Fruit fly (Drosophila melanogaster) whole organism, prepupa: Measurements from ENCODE around the gene CG43245.
A peak's percentile ranks its signal among the peaks of the same experiment; 100 is the strongest.

ENCODE experiments used
- Blimp-1 ChIP-seq: fragments of 200-800 bp; sonication (Bioruptor generic); optimal IDR thresholded peaks from 3 replicates; lab custom pipeline; 2017; ENCODE audit warnings: missing biosample characterization, missing genetic modification characterization, mild to moderate bottlenecking, moderate library complexity, missing genetic modification reagents
- CG10631 ChIP-seq: fragments of 200-800 bp; sonication (Bioruptor generic); optimal IDR thresholded peaks from 2 replicates; lab custom pipeline; 2016; ENCODE audit warnings: missing biosample characterization, missing genetic modification characterization
- CG10669 ChIP-seq: fragments of 200-800 bp; sonication (Bioruptor generic); optimal IDR thresholded peaks from 3 replicates; lab custom pipeline; 2018; ENCODE audit warnings: missing biosample characterization, mild to moderate bottlenecking, missing genetic modification characterization, moderate library complexity
- CG11762 ChIP-seq: fragments of 200-800 bp; sonication (Bioruptor generic); optimal IDR thresholded peaks from 3 replicates; lab custom pipeline; 2016; ENCODE audit warnings: missing biosample characterization, missing genetic modification characterization; ENCODE audit not compliant: insufficient read depth
- CG11902 ChIP-seq: fragments of 200-800 bp; sonication (Bioruptor generic); optimal IDR thresholded peaks from 3 replicates; lab custom pipeline; 2016; ENCODE audit warnings: missing biosample characterization, missing genetic modification characterization
- CG15336 ChIP-seq: fragments of 200-800 bp; sonication (Bioruptor generic); IDR thresholded peaks from 2 replicates; pipeline ENCODE4 v1.3.6; 2022; ENCODE audit warnings: missing biosample characterization, missing genetic modification characterization
- CG16779 ChIP-seq: fragments of 200-800 bp; sonication (Bioruptor generic); optimal IDR thresholded peaks from 3 replicates; lab custom pipeline; 2017; ENCODE audit warnings: missing biosample characterization, mild to moderate bottlenecking, missing genetic modification characterization
- CG31627 ChIP-seq: fragments of 200-800 bp; sonication (Bioruptor generic); optimal IDR thresholded peaks from 3 replicates; lab custom pipeline; 2016; ENCODE audit warnings: missing biosample characterization, missing genetic modification characterization
- CG34406 ChIP-seq: fragments of 200-800 bp; sonication (Bioruptor generic); optimal IDR thresholded peaks from 3 replicates; lab custom pipeline; 2016; ENCODE audit warnings: missing biosample characterization, missing genetic modification characterization
- CG4318 ChIP-seq: fragments of 200-800 bp; sonication (Bioruptor generic); optimal IDR thresholded peaks from 3 replicates; lab custom pipeline; 2017; ENCODE audit warnings: missing biosample characterization, mild to moderate bottlenecking, missing genetic modification characterization
- CG6854 ChIP-seq: fragments of 200-800 bp; sonication (Bioruptor generic); optimal IDR thresholded peaks from 2 replicates; lab custom pipeline; 2017; ENCODE audit warnings: missing biosample characterization, mild to moderate bottlenecking, missing genetic modification characterization
- CG7368 ChIP-seq: fragments of 200-800 bp; sonication (Bioruptor generic); optimal IDR thresholded peaks from 3 replicates; lab custom pipeline; 2016; ENCODE audit warnings: missing biosample characterization, missing genetic modification characterization
- CG8319 ChIP-seq: fragments of 200-800 bp; sonication (Bioruptor generic); optimal IDR thresholded peaks from 3 replicates; lab custom pipeline; 2016; ENCODE audit warnings: missing biosample characterization, missing genetic modification characterization
- CG8632 ChIP-seq: fragments of 200-800 bp; sonication (Bioruptor generic); optimal IDR thresholded peaks from 3 replicates; lab custom pipeline; 2016; ENCODE audit warnings: missing biosample characterization, missing genetic modification characterization
- CG9139 ChIP-seq: fragments of 200-800 bp; sonication (Bioruptor generic); optimal IDR thresholded peaks from 3 replicates; lab custom pipeline; 2017; ENCODE audit warnings: missing biosample characterization, mild to moderate bottlenecking, missing genetic modification characterization
- Eip78C ChIP-seq: fragments of 200-800 bp; sonication (Bioruptor generic); peaks from one replicate; lab custom pipeline; 2016; ENCODE audit warnings: missing biosample characterization, missing genetic modification characterization
- Eip93F ChIP-seq: fragments of 200-800 bp; sonication (Bioruptor generic); optimal IDR thresholded peaks from 2 replicates; lab custom pipeline; 2016; ENCODE audit warnings: missing biosample characterization, mild to moderate bottlenecking, missing genetic modification characterization
- Ets21C ChIP-seq: fragments of 200-800 bp; sonication (Bioruptor generic); optimal IDR thresholded peaks from 3 replicates; lab custom pipeline; 2016; ENCODE audit warnings: missing biosample characterization, missing genetic modification characterization
- Gug ChIP-seq: fragments of 200-800 bp; sonication (Bioruptor generic); IDR thresholded peaks from 2 replicates; pipeline ENCODE4 v1.3.6; 2022; ENCODE audit warnings: missing biosample characterization, missing genetic modification characterization
- Hr38 ChIP-seq: sonication (Bioruptor generic); optimal IDR thresholded peaks from 2 replicates; lab custom pipeline; 2016; ENCODE audit warnings: missing biosample characterization, missing genetic modification characterization
- Hr39 ChIP-seq: fragments of 200-800 bp; sonication (Bioruptor generic); optimal IDR thresholded peaks from 2 replicates; lab custom pipeline; 2016; ENCODE audit warnings: missing biosample characterization, missing genetic modification characterization
- Hr4 ChIP-seq: fragments of 200-800 bp; sonication (Bioruptor generic); optimal IDR thresholded peaks from 3 replicates; lab custom pipeline; 2016; ENCODE audit warnings: missing biosample characterization, missing genetic modification characterization
- Met ChIP-seq: fragments of 200-800 bp; sonication (Bioruptor generic); optimal IDR thresholded peaks from 3 replicates; lab custom pipeline; 2016; ENCODE audit warnings: missing biosample characterization, missing genetic modification characterization
- OdsH ChIP-seq: fragments of 200-800 bp; sonication (Bioruptor generic); optimal IDR thresholded peaks from 3 replicates; lab custom pipeline; 2016; ENCODE audit warnings: missing biosample characterization, missing genetic modification characterization
- Smox ChIP-seq: fragments of 200-800 bp; sonication (Bioruptor generic); optimal IDR thresholded peaks from 3 replicates; lab custom pipeline; 2016; ENCODE audit warnings: missing biosample characterization, missing genetic modification characterization
- Sox102F ChIP-seq: fragments of 200-800 bp; sonication (Bioruptor generic); optimal IDR thresholded peaks from 2 replicates; lab custom pipeline; 2016; ENCODE audit warnings: missing biosample characterization, mild to moderate bottlenecking, missing genetic modification characterization
- Sox14 ChIP-seq: fragments of 200-800 bp; sonication (Bioruptor generic); optimal IDR thresholded peaks from 3 replicates; lab custom pipeline; 2016; ENCODE audit warnings: missing biosample characterization, missing genetic modification characterization
- Sox15 ChIP-seq: fragments of 200-800 bp; sonication (Bioruptor generic); optimal IDR thresholded peaks from 3 replicates; lab custom pipeline; 2016; ENCODE audit warnings: missing biosample characterization, missing genetic modification characterization
- achi ChIP-seq: fragments of 200-800 bp; sonication (Bioruptor generic); optimal IDR thresholded peaks from 3 replicates; lab custom pipeline; 2016; ENCODE audit warnings: missing biosample characterization, missing genetic modification characterization
- acj6 ChIP-seq: fragments of 200-800 bp; sonication (Bioruptor generic); optimal IDR thresholded peaks from 3 replicates; lab custom pipeline; 2016; ENCODE audit warnings: missing biosample characterization, missing genetic modification characterization
- cyc ChIP-seq: fragments of 200-800 bp; sonication (Bioruptor generic); optimal IDR thresholded peaks from 3 replicates; lab custom pipeline; 2016; ENCODE audit warnings: missing biosample characterization, missing genetic modification characterization
- eg ChIP-seq: fragments of 200-800 bp; sonication (Bioruptor generic); IDR thresholded peaks from 3 replicates; pipeline ENCODE4 v1.3.6; 2022; ENCODE audit warnings: missing biosample characterization, missing genetic modification characterization
- esn ChIP-seq: fragments of 200-800 bp; sonication (Bioruptor generic); optimal IDR thresholded peaks from 2 replicates; lab custom pipeline; 2016; ENCODE audit warnings: missing biosample characterization, mild to moderate bottlenecking, missing genetic modification characterization, moderate library complexity
- fd59A ChIP-seq: fragments of 200-800 bp; sonication (Bioruptor generic); optimal IDR thresholded peaks from 2 replicates; lab custom pipeline; 2017; ENCODE audit warnings: missing biosample characterization, mild to moderate bottlenecking, missing genetic modification characterization, missing genetic modification reagents
- fkh ChIP-seq: fragments of 200-800 bp; sonication (Bioruptor generic); optimal IDR thresholded peaks from 3 replicates; lab custom pipeline; 2017; ENCODE audit warnings: missing biosample characterization, mild to moderate bottlenecking, missing genetic modification characterization, moderate library complexity
- net ChIP-seq: fragments of 200-800 bp; sonication (Bioruptor generic); optimal IDR thresholded peaks from 3 replicates; lab custom pipeline; 2016; ENCODE audit warnings: missing biosample characterization, missing genetic modification characterization
- salr ChIP-seq, 2 experiments: fragments of 200-800 bp; sonication (Bioruptor generic); optimal IDR thresholded peaks; 3 replicates each; lab custom pipeline; 2016 to 2018; ENCODE audit warnings: missing biosample characterization in 2 of 2, missing genetic modification characterization in 2 of 2, mild to moderate bottlenecking in 1 of 2
- spab ChIP-seq: fragments of 200-800 bp; sonication (Bioruptor generic); optimal IDR thresholded peaks from 2 replicates; lab custom pipeline; 2017; ENCODE audit warnings: missing biosample characterization, mild to moderate bottlenecking, missing genetic modification characterization, missing genetic modification reagents
- ss ChIP-seq, 2 experiments: fragments of 200-800 bp; sonication (Bioruptor generic); optimal IDR thresholded peaks; 2 replicates in 1 of 2; 3 replicates in 1 of 2; lab custom pipeline; 2017 to 2018; ENCODE audit warnings: mild to moderate bottlenecking in 2 of 2, missing biosample characterization in 2 of 2, missing genetic modification characterization in 2 of 2, moderate library complexity in 1 of 2
- svp ChIP-seq: fragments of 200-800 bp; sonication (Bioruptor generic); peaks from one replicate; lab custom pipeline; 2016; ENCODE audit warnings: missing biosample characterization, missing genetic modification characterization

Gene CG43245

dm6 chr3L:10814519-10814918, 42.8 kb downstream of the CG43245 start, which contains the start of gene CG42831:
Gene CG42831 (plus strand): TSS chr3L:10814819.
- TF ChIP-seq Blimp-1 (GFP tag; lab: Kevin White, UChicago) (no peak), Eip93F (GFP tag; lab: Kevin White, UChicago) (no peak), Ets21C (GFP tag; lab: Kevin White, UChicago) (no peak), esn (GFP tag; lab: Kevin White, UChicago) (no peak)

- TF ChIP-seq Gug (GFP tag; lab: Robert Waterston, UW) (no peak), CG7368 (GFP tag; lab: Kevin White, UChicago) (no peak), CG9139 (GFP tag; lab: Kevin White, UChicago) (no peak), CG10669 (GFP tag; lab: Kevin White, UChicago) (no peak), Ets21C (GFP tag; lab: Kevin White, UChicago) (no peak), CG8632 (GFP tag; lab: Kevin White, UChicago) (no peak), Smox (GFP tag; lab: Kevin White, UChicago) (no peak), achi (GFP tag; lab: Kevin White, UChicago) (no peak), Sox14 (GFP tag; lab: Kevin White, UChicago) (no peak), Hr4 (GFP tag; lab: Kevin White, UChicago) (no peak), Sox102F (GFP tag; lab: Kevin White, UChicago) (no peak), Blimp-1 (GFP tag; lab: Kevin White, UChicago) (no peak), fkh (GFP tag; lab: Kevin White, UChicago) (no peak), Met (GFP tag; lab: Kevin White, UChicago) (no peak), fd59A (GFP tag; lab: Kevin White, UChicago) (no peak)
Measured at dm6 chr3L:10814925-10815447, 43.3 kb downstream of the CG43245 start.

- TF ChIP-seq CG10631 (GFP tag; lab: Kevin White, UChicago) (no peak), CG7368 (GFP tag; lab: Kevin White, UChicago) (peak; percentile 20), eg (GFP tag; lab: Robert Waterston, UW) (0 out of 3 replicates have a peak, but pooled peaks have one; percentile 10), svp (GFP tag; lab: Kevin White, UChicago) (peak; percentile 33), Eip78C (GFP tag; lab: Kevin White, UChicago) (no peak)
Measured at dm6 chr3L:10816703-10817531, 45.2 kb downstream of the CG43245 start.

DNA sequence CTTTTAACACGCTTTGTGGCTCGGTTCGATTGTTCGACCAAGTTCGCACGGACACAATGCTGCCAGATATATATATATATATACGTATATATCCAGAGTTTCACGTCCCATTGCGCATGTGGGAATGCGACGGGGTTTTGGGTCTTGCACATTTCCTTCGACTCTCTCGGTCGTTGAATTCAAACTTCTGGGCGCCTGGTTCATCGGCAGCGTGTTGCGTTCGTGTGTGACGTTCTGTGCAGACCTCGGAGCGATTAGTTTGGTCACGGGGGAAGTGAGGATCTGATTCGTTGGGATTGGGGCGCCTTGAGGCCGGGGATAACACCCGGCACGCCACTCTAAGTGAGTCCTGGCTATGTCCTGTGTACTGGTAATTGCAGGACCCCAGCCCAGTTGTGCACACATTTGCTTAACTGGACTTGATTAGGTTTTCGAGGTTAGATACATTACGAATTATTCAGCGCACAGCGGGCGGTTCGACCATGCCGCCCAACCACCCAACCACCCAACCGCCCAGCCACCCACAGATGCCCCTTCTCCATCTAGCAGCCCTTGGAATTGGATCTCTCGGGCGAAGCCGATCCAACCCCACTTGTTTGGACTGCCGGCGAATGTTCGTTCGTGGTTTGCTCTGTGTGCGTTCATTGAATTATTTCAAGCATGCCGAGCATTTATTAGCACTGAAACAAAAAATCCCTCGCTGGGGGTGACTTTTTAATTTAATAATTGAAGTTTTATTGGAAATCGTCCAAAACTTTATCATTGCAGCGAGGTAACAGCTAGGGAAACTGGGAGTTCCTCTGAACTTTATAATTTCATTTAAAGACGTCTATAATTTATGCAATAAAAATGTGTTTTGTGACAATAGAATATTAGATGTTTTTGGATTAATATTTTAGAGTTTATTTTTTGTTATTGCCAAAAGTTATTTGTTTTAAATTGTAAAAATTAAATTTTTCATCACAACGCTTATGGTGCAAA, 46.2 kb downstream of the CG43245 start:
- TF ChIP-seq CG8319 (GFP tag; lab: Kevin White, UChicago) (no peak), Gug (GFP tag; lab: Robert Waterston, UW) (no peak), CG4318 (no peak), CG31627 (GFP tag; lab: Kevin White, UChicago) (peak; percentile 35), spab (GFP tag; lab: Kevin White, UChicago) (no peak), Sox15 (GFP tag; lab: Kevin White, UChicago) (no peak), CG34406 (GFP tag; lab: Kevin White, UChicago) (no peak), OdsH (peak; percentile 20), CG11902 (GFP tag; lab: Kevin White, UChicago) (no peak), Hr38 (GFP tag; lab: Kevin White, UChicago) (no peak), CG11762 (GFP tag; lab: Kevin White, UChicago) (no peak), CG16779 (tag; lab: Kevin White, UChicago) (no peak), Smox (GFP tag; lab: Kevin White, UChicago) (peak; percentile 19), cyc (GFP tag; lab: Kevin White, UChicago) (peak; percentile 11), CG10631 (GFP tag; lab: Kevin White, UChicago) (no peak), CG6854 (GFP tag; lab: Kevin White, UChicago) (no peak), acj6 (GFP tag; lab: Kevin White, UChicago) (peak; percentile 9), eg (GFP tag; lab: Robert Waterston, UW) (no peak), net (GFP tag; lab: Kevin White, UChicago) (no peak), Sox102F (GFP tag; lab: Kevin White, UChicago) (peak; percentile 8), Hr39 (GFP tag; lab: Kevin White, UChicago) (peak; percentile 13), CG15336 (GFP tag; lab: Robert Waterston, UW) (no peak), salr (GFP tag; optimal IDR thresholded peaks at IDR 0.05; lab: Kevin White, UChicago) (no peak), ss (GFP tag; optimal IDR thresholded peaks at IDR 0.05; lab: Kevin White, UChicago) (no peak)
